Fruit fly (Drosophila melanogaster) whole organism, embryonic: ENCODE data around the gene Dbp21E2.

Source experiments
- ATbp ChIP-seq: fragments of 200-800 bp; sonication (Bioruptor generic); optimal IDR thresholded peaks from 2 replicates; lab custom pipeline; 2017; ENCODE audit warnings: missing biosample characterization, mild to moderate bottlenecking, missing genetic modification characterization, missing genetic modification reagents
- Ada2b ChIP-seq: fragments of 200-800 bp; sonication (Bioruptor generic); IDR thresholded peaks from 2 replicates; pipeline ENCODE4 v1.3.6; 2022; ENCODE audit warnings: missing biosample characterization, missing genetic modification characterization
- Bgb ChIP-seq: fragments of 200-800 bp; sonication (Bioruptor generic); IDR thresholded peaks from 2 replicates; pipeline ENCODE4 v1.3.6; 2022; ENCODE audit warnings: missing biosample characterization, missing genetic modification characterization; ENCODE audit not compliant: partially characterized antibody
- Bteb2 ChIP-seq: fragments of 200-800 bp; sonication (Bioruptor generic); optimal IDR thresholded peaks from 2 replicates; lab custom pipeline; 2016; ENCODE audit warnings: missing biosample characterization, missing genetic modification characterization
- CG10462 ChIP-seq: fragments of 200-800 bp; sonication (Bioruptor generic); optimal IDR thresholded peaks from 2 replicates; lab custom pipeline; 2016; ENCODE audit warnings: missing biosample characterization, missing genetic modification characterization
- CG12391 ChIP-seq: fragments of 200-800 bp; sonication (Bioruptor generic); optimal IDR thresholded peaks from 3 replicates; lab custom pipeline; 2018; ENCODE audit warnings: missing biosample characterization, mild to moderate bottlenecking, missing genetic modification characterization, moderate library complexity
- CG13894 ChIP-seq: fragments of 200-800 bp; sonication (Bioruptor generic); optimal IDR thresholded peaks from 3 replicates; lab custom pipeline; 2018; ENCODE audit warnings: missing biosample characterization, mild to moderate bottlenecking, missing genetic modification characterization, moderate library complexity
- CG17612 ChIP-seq: fragments of 200-800 bp; sonication (Bioruptor generic); IDR thresholded peaks from 2 replicates; pipeline ENCODE4 v1.3.6; 2022; ENCODE audit warnings: missing biosample characterization, missing genetic modification characterization
- CG18619 ChIP-seq: fragments of 200-800 bp; sonication (Bioruptor generic); optimal IDR thresholded peaks from 3 replicates; lab custom pipeline; 2017; ENCODE audit warnings: missing biosample characterization, mild to moderate bottlenecking, missing genetic modification characterization
- CG32767 ChIP-seq: fragments of 200-800 bp; sonication (Bioruptor generic); IDR thresholded peaks from 2 replicates; pipeline ENCODE4 v1.3.6; 2022; ENCODE audit warnings: missing biosample characterization, missing genetic modification characterization
- CG34376 ChIP-seq: fragments of 200-800 bp; sonication (Bioruptor generic); optimal IDR thresholded peaks from 2 replicates; lab custom pipeline; 2018; ENCODE audit warnings: missing biosample characterization, mild to moderate bottlenecking, missing genetic modification characterization
- CG34422 ChIP-seq: fragments of 200-800 bp; sonication (Bioruptor generic); IDR thresholded peaks from 3 replicates; pipeline ENCODE4 v1.3.6; 2022; ENCODE audit warnings: missing biosample characterization, missing genetic modification characterization
- CG6254 ChIP-seq: fragments of 200-800 bp; sonication (Bioruptor generic); optimal IDR thresholded peaks from 3 replicates; lab custom pipeline; 2017; ENCODE audit warnings: mild to moderate bottlenecking, missing biosample characterization, missing genetic modification reagents, missing genetic modification characterization
- CG6689 ChIP-seq: fragments of 200-800 bp; sonication (Bioruptor generic); IDR thresholded peaks from 2 replicates; pipeline ENCODE4 v1.3.6; 2022; ENCODE audit warnings: missing biosample characterization, missing genetic modification characterization
- CG8089 ChIP-seq: fragments of 200-800 bp; sonication (Bioruptor generic); optimal IDR thresholded peaks from 3 replicates; lab custom pipeline; 2016; ENCODE audit warnings: missing biosample characterization, missing genetic modification characterization
- CG8359 ChIP-seq: fragments of 200-800 bp; sonication (Bioruptor generic); optimal IDR thresholded peaks from 2 replicates; lab custom pipeline; 2017; ENCODE audit warnings: missing biosample characterization, mild to moderate bottlenecking, missing genetic modification characterization, borderline replicate concordance
- CTCF ChIP-seq: fragments of 200-800 bp; sonication (Bioruptor generic); optimal IDR thresholded peaks from 2 replicates; lab custom pipeline; 2017; ENCODE audit warnings: missing biosample characterization, mild to moderate bottlenecking, missing genetic modification characterization, moderate library complexity
- CoRest ChIP-seq: fragments of 200-800 bp; sonication (Bioruptor generic); optimal IDR thresholded peaks from 3 replicates; lab custom pipeline; 2018; ENCODE audit warnings: missing biosample characterization, mild to moderate bottlenecking, missing genetic modification characterization, moderate library complexity
- D19A ChIP-seq: fragments of 200-800 bp; optimal IDR thresholded peaks from 3 replicates; lab custom pipeline; 2019; ENCODE audit warnings: missing biosample characterization, mild to moderate bottlenecking, missing genetic modification characterization, moderate library complexity
- Dek ChIP-seq: fragments of 200-800 bp; sonication (Bioruptor generic); optimal IDR thresholded peaks from 3 replicates; lab custom pipeline; 2019; ENCODE audit warnings: missing biosample characterization, mild to moderate bottlenecking, missing genetic modification characterization, moderate library complexity
- Doc3 ChIP-seq: fragments of 200-800 bp; sonication (Bioruptor generic); IDR thresholded peaks from 3 replicates; pipeline ENCODE4 v1.3.6; 2022; ENCODE audit warnings: missing biosample characterization, missing genetic modification characterization; ENCODE audit not compliant: partially characterized antibody
- E2f2 ChIP-seq: fragments of 200-800 bp; sonication (Bioruptor generic); IDR thresholded peaks from 2 replicates; pipeline ENCODE4 v1.3.6; 2022; ENCODE audit warnings: missing biosample characterization, missing genetic modification characterization
- Fer3 ChIP-seq: fragments of 200-800 bp; sonication (Bioruptor generic); optimal IDR thresholded peaks from 2 replicates; lab custom pipeline; 2018; ENCODE audit warnings: missing biosample characterization, mild to moderate bottlenecking, missing genetic modification characterization, moderate library complexity
- Gug ChIP-seq: fragments of 200-800 bp; sonication (Bioruptor generic); IDR thresholded peaks from 4 replicates; pipeline ENCODE4 v1.3.6; 2022; ENCODE audit warnings: missing biosample characterization, missing genetic modification characterization
- Lhr ChIP-seq: fragments of 200-800 bp; sonication (Bioruptor generic); optimal IDR thresholded peaks from 3 replicates; lab custom pipeline; 2017; ENCODE audit warnings: mild to moderate bottlenecking, missing biosample characterization, missing genetic modification reagents, missing genetic modification characterization
- MTF-1 ChIP-seq: fragments of 200-800 bp; sonication (Bioruptor generic); optimal IDR thresholded peaks from 2 replicates; lab custom pipeline; 2018; ENCODE audit warnings: missing biosample characterization, mild to moderate bottlenecking, missing genetic modification characterization, borderline replicate concordance
- NC2β ChIP-seq: fragments of 200-800 bp; sonication (Bioruptor generic); optimal IDR thresholded peaks from 2 replicates; lab custom pipeline; 2016; ENCODE audit warnings: missing biosample characterization, missing genetic modification characterization
- Nf-YA ChIP-seq: fragments of 200-800 bp; sonication (Bioruptor generic); IDR thresholded peaks from 2 replicates; pipeline ENCODE4 v1.3.6; 2022; ENCODE audit warnings: missing biosample characterization, missing genetic modification characterization
- PHDP ChIP-seq: fragments of 200-800 bp; sonication (Bioruptor generic); optimal IDR thresholded peaks from 3 replicates; lab custom pipeline; 2018; ENCODE audit warnings: missing biosample characterization, mild to moderate bottlenecking, missing genetic modification characterization, moderate library complexity
- Usf ChIP-seq: fragments of 200-800 bp; sonication (Bioruptor generic); optimal IDR thresholded peaks from 2 replicates; lab custom pipeline; 2017; ENCODE audit warnings: missing genotype, missing biosample characterization, missing genetic modification characterization
- aop ChIP-seq: fragments of 200-800 bp; sonication (Bioruptor generic); IDR thresholded peaks from 2 replicates; pipeline ENCODE4 v1.3.6; 2022; ENCODE audit warnings: missing biosample characterization, missing genetic modification characterization
- bowl ChIP-seq: fragments of 200-800 bp; sonication (Bioruptor generic); IDR thresholded peaks from 2 replicates; pipeline ENCODE4 v1.3.6; 2022; ENCODE audit warnings: missing biosample characterization, missing genetic modification characterization
- dimm ChIP-seq: fragments of 200-800 bp; sonication (Bioruptor generic); IDR thresholded peaks from 2 replicates; pipeline ENCODE4 v1.3.6; 2022; ENCODE audit warnings: missing biosample characterization, missing genetic modification characterization
- ftz-f1 ChIP-seq: fragments of 200-800 bp; sonication (Bioruptor generic); optimal IDR thresholded peaks from 2 replicates; lab custom pipeline; 2016; ENCODE audit warnings: missing biosample characterization, missing genetic modification characterization
- fu2 ChIP-seq: fragments of 200-800 bp; sonication (Bioruptor generic); optimal IDR thresholded peaks from 2 replicates; lab custom pipeline; 2016; ENCODE audit warnings: missing biosample characterization, missing genetic modification characterization
- gfzf ChIP-seq: fragments of 200-800 bp; sonication (Bioruptor generic); optimal IDR thresholded peaks from 2 replicates; lab custom pipeline; 2016; ENCODE audit warnings: missing biosample characterization, mild to moderate bottlenecking, missing genetic modification characterization, moderate library complexity
- grn ChIP-seq: fragments of 200-800 bp; sonication (Bioruptor generic); optimal IDR thresholded peaks from 3 replicates; lab custom pipeline; 2017; ENCODE audit warnings: missing biosample characterization, missing genetic modification characterization
- hbn ChIP-seq: fragments of 200-800 bp; sonication (Bioruptor generic); IDR thresholded peaks from 2 replicates; pipeline ENCODE4 v1.3.6; 2022; ENCODE audit warnings: missing biosample characterization, missing genetic modification characterization; ENCODE audit not compliant: partially characterized antibody
- her ChIP-seq: fragments of 200-800 bp; sonication (Bioruptor generic); optimal IDR thresholded peaks from 2 replicates; lab custom pipeline; 2016; ENCODE audit warnings: missing biosample characterization, missing genetic modification characterization
- knrl ChIP-seq: fragments of 200-800 bp; sonication (Bioruptor generic); IDR thresholded peaks from 3 replicates; pipeline ENCODE4 v1.3.6; 2022; ENCODE audit warnings: missing biosample characterization, missing genetic modification characterization; ENCODE audit not compliant: partially characterized antibody
- lbe ChIP-seq: fragments of 200-800 bp; sonication (Bioruptor generic); optimal IDR thresholded peaks from 2 replicates; lab custom pipeline; 2016; ENCODE audit warnings: missing biosample characterization, mild to moderate bottlenecking, missing genetic modification characterization
- mirr ChIP-seq: fragments of 200-800 bp; sonication (Bioruptor generic); optimal IDR thresholded peaks from 3 replicates; lab custom pipeline; 2018; ENCODE audit warnings: missing biosample characterization, mild to moderate bottlenecking, missing genetic modification characterization
- run ChIP-seq: fragments of 200-800 bp; sonication (Bioruptor generic); optimal IDR thresholded peaks from 3 replicates; lab custom pipeline; 2018; ENCODE audit warnings: missing biosample characterization, mild to moderate bottlenecking, missing genetic modification characterization
- trem ChIP-seq: fragments of 200-800 bp; optimal IDR thresholded peaks from 3 replicates; lab custom pipeline; 2019; ENCODE audit warnings: missing biosample characterization, mild to moderate bottlenecking, missing genetic modification characterization, moderate library complexity
- tx ChIP-seq: fragments of 200-800 bp; sonication (Bioruptor generic); optimal IDR thresholded peaks from 2 replicates; lab custom pipeline; 2016; ENCODE audit warnings: missing biosample characterization, missing genetic modification characterization
- zf30C ChIP-seq: fragments of 200-800 bp; sonication (Bioruptor generic); optimal IDR thresholded peaks from 3 replicates; lab custom pipeline; 2018; ENCODE audit warnings: missing biosample characterization, mild to moderate bottlenecking, missing genetic modification characterization

The Dbp21E2 gene

dm6 chr2L:819315-820032 lies 8.1 kb downstream of the Dbp21E2 start, which contains the start of the genes PGAP2 and Clp (continued):
- TF ChIP-seq Nf-YA (GFP tag; lab: Robert Waterston, UW) (peak; percentile 36; the same call in 1 of the 2 replicates), lbe (peak; percentile 41), CG6254 (GFP tag; lab: Kevin White, UChicago) (no peak), Gug (GFP tag; lab: Robert Waterston, UW) (peak; percentile 63; the same call in 3 of the 4 replicates), fu2 (GFP tag; lab: Kevin White, UChicago) (peak; percentile 11), Fer3 (tag; lab: Kevin White, UChicago) (peak; percentile 78), CG8089 (no peak), D19A (tag; lab: Kevin White, UChicago) (no peak), CG18619 (GFP tag; lab: Kevin White, UChicago) (peak; percentile 64), CG8359 (GFP tag; lab: Kevin White, UChicago) (no peak), Dek (tag; lab: Kevin White, UChicago) (peak; percentile 77), bowl (GFP tag; lab: Robert Waterston, UW) (no peak), CG6689 (peak; percentile 76), ftz-f1 (GFP tag; lab: Kevin White, UChicago) (no peak), run (tag; lab: Kevin White, UChicago) (no peak), CG10462 (GFP tag; lab: Kevin White, UChicago) (no peak), CG34376 (GFP tag; lab: Kevin White, UChicago) (no peak)

- TF ChIP-seq mirr (GFP tag; lab: Kevin White, UChicago): no peak
- peak; percentile 69 for TF ChIP-seq Lhr (GFP tag; lab: Kevin White, UChicago)
- TF ChIP-seq Bgb: peak; percentile 18; the same call in 1 of the 2 replicates
- TF ChIP-seq Doc3 (GFP tag; lab: Robert Waterston, UW): no peak
- TF ChIP-seq E2f2 (GFP tag; lab: Robert Waterston, UW): peak; percentile 99
- TF ChIP-seq Bteb2: no peak
- TF ChIP-seq hbn (GFP tag; lab: Robert Waterston, UW): no peak
- TF ChIP-seq CG13894: peak; percentile 40
- no peak for TF ChIP-seq Ada2b (GFP tag; lab: Robert Waterston, UW)
- TF ChIP-seq CG12391: peak; percentile 17
- TF ChIP-seq gfzf (GFP tag; lab: Kevin White, UChicago): peak; percentile 97
- TF ChIP-seq knrl (GFP tag; lab: Robert Waterston, UW): peak; percentile 40; the same call in 1 of the 3 replicates
- peak; percentile 39 for TF ChIP-seq CoRest (tag; lab: Kevin White, UChicago)
- TF ChIP-seq aop (GFP tag; lab: Robert Waterston, UW): no peak
- 0 out of 2 replicates have a peak, but pooled peaks have one; percentile 32 for TF ChIP-seq CG32767 (GFP tag; lab: Robert Waterston, UW)
- peak; percentile 34 for TF ChIP-seq Dek (tag; lab: Kevin White, UChicago)
- no peak for TF ChIP-seq dimm (GFP tag; lab: Robert Waterston, UW)
- TF ChIP-seq PHDP (tag; lab: Kevin White, UChicago): peak; percentile 3
- peak; percentile 18 for TF ChIP-seq grn (GFP tag; lab: Kevin White, UChicago)
- TF ChIP-seq NC2β (GFP tag; lab: Kevin White, UChicago): no peak
- TF ChIP-seq tx (GFP tag; lab: Kevin White, UChicago): no peak
- peak; percentile 4 for TF ChIP-seq zf30C (GFP tag; lab: Kevin White, UChicago)
- peak; percentile 40 for TF ChIP-seq CTCF
- TF ChIP-seq trem (tag; lab: Kevin White, UChicago): peak; percentile 76
- TF ChIP-seq ATbp (GFP tag; lab: Kevin White, UChicago): no peak
- TF ChIP-seq CG17612 (GFP tag; lab: Robert Waterston, UW): no peak
- TF ChIP-seq run (tag; lab: Kevin White, UChicago): no peak
- TF ChIP-seq her (GFP tag; lab: Kevin White, UChicago): peak; percentile 60
- TF ChIP-seq ftz-f1 (GFP tag; lab: Kevin White, UChicago): no peak
- no peak for TF ChIP-seq Usf
- TF ChIP-seq MTF-1 (GFP tag; lab: Kevin White, UChicago): peak; percentile 9
- peak; percentile 43; the same call in 1 of the 3 replicates for TF ChIP-seq CG34422 (GFP tag; lab: Robert Waterston, UW)
Observed at dm6 chr2L:821242-821985, 10.0 kb downstream of the Dbp21E2 start, which contains the start of gene CG3662. TSS of gene CG3662 (plus strand) at chr2L:821289.
